Worm (Caenorhabditis elegans): ENCODE measurements around the gene unc-93.

unc-93 gene

DNA sequence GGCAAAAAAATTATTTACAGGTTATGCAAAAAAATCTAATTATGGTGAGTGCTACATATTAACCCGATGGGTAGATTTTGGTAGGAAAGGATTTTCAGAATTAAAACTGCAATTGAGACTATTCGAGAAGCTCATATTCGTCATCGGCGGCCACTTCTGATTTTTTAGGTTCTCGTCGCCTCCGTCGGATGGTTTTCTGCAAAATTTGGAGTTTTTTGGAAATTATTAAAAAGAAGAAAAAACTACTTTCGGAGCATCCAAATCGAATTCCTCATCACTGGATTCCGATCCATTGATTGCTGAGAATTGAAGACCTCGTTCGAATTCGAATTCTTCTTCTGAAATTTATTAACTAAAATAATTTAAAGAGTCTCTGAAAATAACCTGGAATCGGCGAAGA is 8.8 kb downstream of the unc-93 start:
- TF ChIP-seq nhr-76 (tag; optimal IDR thresholded peaks at IDR 0.05) (no peak), elt-1 (tag; optimal IDR thresholded peaks at IDR 0.05; ENCODE audit: borderline replicate concordance, insufficient read depth) (no peak), ceh-43 (GFP tag; optimal IDR thresholded peaks at IDR 0.05) (no peak), unc-39 (tag; optimal IDR thresholded peaks at IDR 0.05) (no peak), pha-4 (tag; optimal IDR thresholded peaks at IDR 0.05) (no peak), sem-2 (GFP tag; optimal IDR thresholded peaks at IDR 0.05) (no peak), ceh-83 (GFP tag; optimal IDR thresholded peaks at IDR 0.05) (no peak), unc-120 (tag; optimal IDR thresholded peaks at IDR 0.05; ENCODE audit: poor library complexity, severe bottlenecking) (no peak), nhr-237 (tag; optimal IDR thresholded peaks at IDR 0.05) (no peak), tbx-8 (GFP tag; optimal IDR thresholded peaks at IDR 0.05) (no peak), drap-1 (GFP tag; optimal IDR thresholded peaks at IDR 0.05) (no peak), nhr-12 (tag; optimal IDR thresholded peaks at IDR 0.05) (no peak), zip-8 (tag; optimal IDR thresholded peaks at IDR 0.05) (no peak), nhr-28 (tag; optimal IDR thresholded peaks at IDR 0.05) (no peak), snpc-4 (tag; optimal IDR thresholded peaks at IDR 0.05) (no peak), ham-2 (GFP tag; optimal IDR thresholded peaks at IDR 0.05) (no peak), cnd-1 (tag; optimal IDR thresholded peaks at IDR 0.05) (no peak)

DNA sequence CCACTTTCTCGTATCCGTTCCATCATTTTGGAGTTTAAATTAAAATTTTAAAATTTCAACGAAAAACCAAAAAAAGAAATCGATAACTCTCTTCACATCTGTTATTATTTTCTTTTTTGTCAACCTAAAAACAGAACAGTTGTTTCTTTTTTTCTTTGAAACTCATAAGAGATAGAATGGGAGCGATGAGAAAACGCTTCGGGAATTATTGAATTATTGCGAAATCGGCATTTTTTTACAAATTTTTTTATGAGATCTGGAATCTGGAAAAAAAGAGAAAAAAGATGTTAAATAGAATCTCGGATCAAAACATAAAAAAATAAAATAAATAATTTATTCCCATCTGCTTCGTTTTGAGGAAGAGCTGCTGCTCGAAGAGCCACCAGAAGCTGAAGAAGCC is 13.3 kb downstream of the unc-93 start, which contains the start of gene C46F11.5:
C46F11.5 (minus strand) TSS at position 128 of the 400 bp plus-strand sequence.
- TF ChIP-seq ztf-11 (tag; optimal IDR thresholded peaks at IDR 0.05) (no peak), lin-32 (GFP tag; optimal IDR thresholded peaks at IDR 0.05) (no peak), cnd-1 (tag; optimal IDR thresholded peaks at IDR 0.05) (no peak), snpc-4 (tag; optimal IDR thresholded peaks at IDR 0.05) (no peak), sptf-1 (tag; optimal IDR thresholded peaks at IDR 0.05) (no peak), lsy-2 (tag; optimal IDR thresholded peaks at IDR 0.05) (no peak), ces-1 (GFP tag; optimal IDR thresholded peaks at IDR 0.05) (no peak), nhr-2 (tag; optimal IDR thresholded peaks at IDR 0.05) (no peak), blmp-1 (tag; optimal IDR thresholded peaks at IDR 0.05) (no peak), flh-1 (GFP tag; optimal IDR thresholded peaks at IDR 0.05) (no peak), nhr-76 (tag; optimal IDR thresholded peaks at IDR 0.05) (no peak), ceh-43 (GFP tag; optimal IDR thresholded peaks at IDR 0.05) (no peak), hlh-1 (tag; optimal IDR thresholded peaks at IDR 0.05) (no peak), mls-2 (tag; optimal IDR thresholded peaks at IDR 0.05) (no peak), nhr-237 (tag; optimal IDR thresholded peaks at IDR 0.05) (no peak), ceh-83 (GFP tag; optimal IDR thresholded peaks at IDR 0.05) (no peak)

DNA sequence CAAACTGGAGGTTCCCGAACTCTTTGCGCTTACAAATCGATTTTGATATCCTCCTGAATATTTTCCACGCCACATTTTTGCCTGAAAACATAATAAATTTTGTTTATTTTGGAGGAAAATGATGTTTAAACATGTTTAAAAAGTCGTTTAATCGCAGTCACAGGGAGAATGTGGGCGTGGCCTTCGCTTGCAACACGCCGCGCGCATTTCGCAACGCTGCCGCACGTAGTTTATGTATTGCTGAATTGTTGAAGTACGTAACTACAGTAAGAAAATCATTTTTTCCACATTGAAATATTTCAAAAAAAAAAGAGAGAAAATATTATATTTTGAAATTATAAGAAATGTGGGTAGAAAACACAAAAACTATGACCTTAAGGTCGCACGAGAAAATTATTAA is 20.0 kb downstream of the unc-93 start, which contains the start of gene C46F11.4:
C46F11.4 (minus strand) TSS at position 81 of the 400 bp plus-strand sequence.
- TF ChIP-seq nhr-2 (tag; optimal IDR thresholded peaks at IDR 0.05) (peak; percentile 14), nhr-76 (tag; optimal IDR thresholded peaks at IDR 0.05) (peak; percentile 90), drap-1 (GFP tag; optimal IDR thresholded peaks at IDR 0.05) (peak; percentile 89), unc-120 (tag; optimal IDR thresholded peaks at IDR 0.05; ENCODE audit: poor library complexity, severe bottlenecking) (peak; percentile 84), hlh-1 (tag; optimal IDR thresholded peaks at IDR 0.05) (peak; percentile 84), mep-1 (tag; optimal IDR thresholded peaks at IDR 0.05) (peak; percentile 80), M03D4.4 (tag; optimal IDR thresholded peaks at IDR 0.05) (peak; percentile 93), ztf-11 (tag; optimal IDR thresholded peaks at IDR 0.05) (peak; percentile 91), blmp-1 (tag; optimal IDR thresholded peaks at IDR 0.05) (peak; percentile 61), nhr-237 (tag; optimal IDR thresholded peaks at IDR 0.05) (peak; percentile 52), ceh-39 (tag; optimal IDR thresholded peaks at IDR 0.05) (peak; percentile 9), bed-3 (GFP tag; optimal IDR thresholded peaks at IDR 0.05) (peak; percentile 74), sptf-1 (tag; optimal IDR thresholded peaks at IDR 0.05) (peak; percentile 95), lin-32 (GFP tag; optimal IDR thresholded peaks at IDR 0.05) (peak; percentile 77), cnd-1 (tag; optimal IDR thresholded peaks at IDR 0.05) (peak; percentile 89), nhr-28 (tag; optimal IDR thresholded peaks at IDR 0.05) (peak; percentile 1), ceh-43 (GFP tag; optimal IDR thresholded peaks at IDR 0.05) (peak; percentile 89), sem-2 (GFP tag; optimal IDR thresholded peaks at IDR 0.05) (peak; percentile 79), mab-5 (tag; optimal IDR thresholded peaks at IDR 0.05) (no peak), unc-39 (tag; optimal IDR thresholded peaks at IDR 0.05) (peak; percentile 77), unc-62 (GFP tag; optimal IDR thresholded peaks at IDR 0.05) (peak; percentile 29), nhr-12 (tag; optimal IDR thresholded peaks at IDR 0.05) (peak; percentile 88), lsy-2 (tag; optimal IDR thresholded peaks at IDR 0.05) (peak; percentile 73), lin-13 (tag; optimal IDR thresholded peaks at IDR 0.05) (peak; percentile 73), ham-2 (GFP tag; optimal IDR thresholded peaks at IDR 0.05) (peak; percentile 56), zip-8 (tag; optimal IDR thresholded peaks at IDR 0.05) (no peak), elt-1 (tag; optimal IDR thresholded peaks at IDR 0.05; ENCODE audit: borderline replicate concordance, insufficient read depth) (no peak), tbx-8 (GFP tag; optimal IDR thresholded peaks at IDR 0.05) (peak; percentile 79), mls-2 (tag; optimal IDR thresholded peaks at IDR 0.05) (peak; percentile 93), pha-4 (tag; optimal IDR thresholded peaks at IDR 0.05) (peak; percentile 69), ceh-83 (GFP tag; optimal IDR thresholded peaks at IDR 0.05) (peak; percentile 86), elt-3 (tag; optimal IDR thresholded peaks at IDR 0.05) (no peak), snpc-4 (tag; optimal IDR thresholded peaks at IDR 0.05) (no peak), flh-1 (GFP tag; optimal IDR thresholded peaks at IDR 0.05) (peak; percentile 61), ces-1 (GFP tag; optimal IDR thresholded peaks at IDR 0.05) (peak; percentile 25)

Measured in whole organism, mixed stage, embryonic.